Fruit fly (Drosophila melanogaster) whole organism, embryonic: Measurements from ENCODE around the gene CG14207.
A peak's percentile ranks its signal among the peaks of the same experiment; 100 is the strongest.

Experiments used
- CG10543 ChIP-seq: fragments of 200-800 bp; sonication (Bioruptor generic); optimal IDR thresholded peaks from 3 replicates; lab custom pipeline; 2017; ENCODE audit warnings: missing biosample characterization, mild to moderate bottlenecking, missing genetic modification characterization, moderate library complexity
- CG11085 ChIP-seq: fragments of 200-800 bp; sonication (Bioruptor generic); IDR thresholded peaks from 2 replicates; pipeline ENCODE4 v1.3.6; 2022; ENCODE audit warnings: missing biosample characterization, missing genetic modification characterization
- CG11504 ChIP-seq: fragments of 200-800 bp; sonication (Bioruptor generic); optimal IDR thresholded peaks from 3 replicates; lab custom pipeline; 2019; ENCODE audit warnings: missing biosample characterization, mild to moderate bottlenecking, missing genetic modification characterization, moderate library complexity
- CG11560 ChIP-seq: fragments of 200-800 bp; sonication (Bioruptor generic); IDR thresholded peaks from 3 replicates; pipeline ENCODE4 v1.3.6; 2022; ENCODE audit warnings: missing biosample characterization, missing genetic modification characterization
- CG12219 ChIP-seq: fragments of 200-800 bp; sonication (Bioruptor generic); optimal IDR thresholded peaks from 3 replicates; lab custom pipeline; 2018; ENCODE audit warnings: missing biosample characterization, mild to moderate bottlenecking, missing genetic modification characterization
- CG12769 ChIP-seq: fragments of 200-800 bp; sonication (Bioruptor generic); optimal IDR thresholded peaks from 2 replicates; lab custom pipeline; 2019; ENCODE audit warnings: missing biosample characterization, mild to moderate bottlenecking, missing genetic modification characterization, moderate library complexity
- CG13287 ChIP-seq: fragments of 200-800 bp; sonication (Bioruptor generic); IDR thresholded peaks from 2 replicates; pipeline ENCODE4 v1.3.6; 2022; ENCODE audit warnings: missing biosample characterization, missing genetic modification characterization; ENCODE audit not compliant: partially characterized antibody
- CG13296 ChIP-seq: fragments of 200-800 bp; sonication (Bioruptor generic); optimal IDR thresholded peaks from 3 replicates; lab custom pipeline; 2018; ENCODE audit warnings: missing biosample characterization, mild to moderate bottlenecking, missing genetic modification characterization
- CG13624 ChIP-seq: fragments of 200-800 bp; sonication (Bioruptor generic); optimal IDR thresholded peaks from 2 replicates; lab custom pipeline; 2016; ENCODE audit warnings: missing biosample characterization, missing genetic modification characterization
- CG13894 ChIP-seq: fragments of 200-800 bp; sonication (Bioruptor generic); optimal IDR thresholded peaks from 3 replicates; lab custom pipeline; 2018; ENCODE audit warnings: missing biosample characterization, mild to moderate bottlenecking, missing genetic modification characterization, moderate library complexity
- CG15601 ChIP-seq: fragments of 200-800 bp; sonication (Bioruptor generic); optimal IDR thresholded peaks from 3 replicates; lab custom pipeline; 2019; ENCODE audit warnings: missing biosample characterization, mild to moderate bottlenecking, missing genetic modification characterization, moderate library complexity
- CG33213 ChIP-seq: fragments of 200-800 bp; sonication (Bioruptor generic); optimal IDR thresholded peaks from 3 replicates; lab custom pipeline; 2016; ENCODE audit warnings: missing biosample characterization, missing genetic modification characterization
- CG3407 ChIP-seq: fragments of 200-800 bp; sonication (Bioruptor generic); optimal IDR thresholded peaks from 2 replicates; lab custom pipeline; 2018; ENCODE audit warnings: missing biosample characterization, mild to moderate bottlenecking, missing genetic modification characterization
- CG34224 ChIP-seq: fragments of 200-800 bp; sonication (Bioruptor generic); IDR thresholded peaks from 3 replicates; pipeline ENCODE4 v1.3.6; 2022; ENCODE audit warnings: missing biosample characterization, missing genetic modification characterization; ENCODE audit not compliant: partially characterized antibody
- CG4617 ChIP-seq: fragments of 200-800 bp; sonication (Bioruptor generic); optimal IDR thresholded peaks from 3 replicates; lab custom pipeline; 2016; ENCODE audit warnings: missing biosample characterization, missing genetic modification characterization, borderline replicate concordance
- CG6254 ChIP-seq: fragments of 200-800 bp; sonication (Bioruptor generic); optimal IDR thresholded peaks from 3 replicates; lab custom pipeline; 2017; ENCODE audit warnings: mild to moderate bottlenecking, missing biosample characterization, missing genetic modification reagents, missing genetic modification characterization
- CG6791 ChIP-seq: fragments of 200-800 bp; sonication (Bioruptor generic); IDR thresholded peaks from 3 replicates; pipeline ENCODE4 v1.3.6; 2022; ENCODE audit warnings: missing biosample characterization, missing genetic modification characterization; ENCODE audit not compliant: partially characterized antibody
- CG9797 ChIP-seq: fragments of 200-800 bp; sonication (Bioruptor generic); optimal IDR thresholded peaks from 3 replicates; lab custom pipeline; 2018; ENCODE audit warnings: missing biosample characterization, mild to moderate bottlenecking, missing genetic modification characterization
- CG9817 ChIP-seq: fragments of 200-800 bp; sonication (Bioruptor generic); optimal IDR thresholded peaks from 2 replicates; lab custom pipeline; 2018; ENCODE audit warnings: missing biosample characterization, mild to moderate bottlenecking, missing genetic modification characterization, moderate library complexity
- CHES-1-like ChIP-seq: fragments of 200-800 bp; sonication (Bioruptor generic); optimal IDR thresholded peaks from 2 replicates; lab custom pipeline; 2016; ENCODE audit warnings: missing biosample characterization, missing genetic modification characterization
- Dref ChIP-seq: fragments of 200-800 bp; sonication (Bioruptor generic); IDR thresholded peaks from 2 replicates; pipeline ENCODE4 v1.3.6; 2022; ENCODE audit warnings: missing biosample characterization, missing genetic modification characterization
- Med ChIP-seq: fragments of 200-800 bp; sonication (Bioruptor generic); peaks from one replicate; lab custom pipeline; 2016; ENCODE audit warnings: missing biosample characterization, missing genetic modification characterization, mild to moderate bottlenecking, inconsistent platforms, moderate library complexity
- Opbp ChIP-seq: fragments of 200-800 bp; sonication (Bioruptor generic); IDR thresholded peaks from 3 replicates; pipeline ENCODE4 v1.3.6; 2022; ENCODE audit warnings: missing biosample characterization, missing genetic modification characterization; ENCODE audit not compliant: partially characterized antibody
- PHDP ChIP-seq: fragments of 200-800 bp; sonication (Bioruptor generic); optimal IDR thresholded peaks from 3 replicates; lab custom pipeline; 2018; ENCODE audit warnings: missing biosample characterization, mild to moderate bottlenecking, missing genetic modification characterization, moderate library complexity
- Rfx ChIP-seq: fragments of 200-800 bp; sonication (Bioruptor generic); IDR thresholded peaks from 2 replicates; pipeline ENCODE4 v1.3.6; 2022; ENCODE audit warnings: missing biosample characterization, missing genetic modification characterization
- YL-1 ChIP-seq: fragments of 200-800 bp; sonication (Bioruptor generic); optimal IDR thresholded peaks from 3 replicates; lab custom pipeline; 2017; ENCODE audit warnings: missing biosample characterization, mild to moderate bottlenecking, missing genetic modification characterization
- aop ChIP-seq: fragments of 200-800 bp; sonication (Bioruptor generic); IDR thresholded peaks from 2 replicates; pipeline ENCODE4 v1.3.6; 2022; ENCODE audit warnings: missing biosample characterization, missing genetic modification characterization
- cas ChIP-seq: fragments of 200-800 bp; sonication (Bioruptor generic); IDR thresholded peaks from 2 replicates; pipeline ENCODE4 v1.3.6; 2022; ENCODE audit warnings: missing biosample characterization, missing genetic modification characterization
- chinmo ChIP-seq: fragments of 200-800 bp; sonication (Bioruptor generic); IDR thresholded peaks from 4 replicates; pipeline ENCODE4 v1.3.6; 2022; ENCODE audit warnings: missing biosample characterization, missing genetic modification characterization; ENCODE audit not compliant: partially characterized antibody
- crp ChIP-seq, 2 experiments: fragments of 200-800 bp; sonication (Bioruptor generic); optimal IDR thresholded peaks; 2 replicates in 1 of 2; 3 replicates in 1 of 2; lab custom pipeline; 2017; ENCODE audit warnings: missing biosample characterization in 2 of 2, missing genetic modification characterization in 2 of 2, mild to moderate bottlenecking in 1 of 2, moderate library complexity in 1 of 2
- grau ChIP-seq: fragments of 200-800 bp; optimal IDR thresholded peaks from 3 replicates; lab custom pipeline; 2019; ENCODE audit warnings: missing biosample characterization, mild to moderate bottlenecking, missing genetic modification characterization, moderate library complexity
- insv ChIP-seq, 2 experiments: fragments of 200-800 bp; sonication (Bioruptor generic); optimal IDR thresholded peaks; 3 replicates each; lab custom pipeline; 2016 to 2018; ENCODE audit warnings: missing biosample characterization in 2 of 2, missing genetic modification characterization in 2 of 2
- kah ChIP-seq: fragments of 200-800 bp; sonication (Bioruptor generic); optimal IDR thresholded peaks from 2 replicates; lab custom pipeline; 2018; ENCODE audit warnings: missing biosample characterization, mild to moderate bottlenecking, missing genetic modification characterization
- ken ChIP-seq: fragments of 200-800 bp; sonication (Bioruptor generic); IDR thresholded peaks from 3 replicates; pipeline ENCODE4 v1.3.6; 2022; ENCODE audit warnings: missing biosample characterization, missing genetic modification characterization
- maf-S ChIP-seq: fragments of 200-800 bp; sonication (Bioruptor generic); optimal IDR thresholded peaks from 2 replicates; lab custom pipeline; 2016; ENCODE audit warnings: missing biosample characterization, missing genetic modification characterization
- nerfin-2 ChIP-seq: fragments of 200-800 bp; sonication (Bioruptor generic); IDR thresholded peaks from 2 replicates; pipeline ENCODE4 v1.3.6; 2022; ENCODE audit warnings: missing biosample characterization, missing genetic modification characterization; ENCODE audit not compliant: partially characterized antibody
- nom ChIP-seq: fragments of 200-800 bp; sonication (Bioruptor generic); optimal IDR thresholded peaks from 2 replicates; lab custom pipeline; 2017; ENCODE audit warnings: missing biosample characterization, missing genetic modification characterization, mild to moderate bottlenecking, moderate library complexity, missing genetic modification reagents
- pan ChIP-seq, 4 experiments: fragments of >200 bp in 3 of 4; fragments of 200-800 bp in 1 of 4; sonication (Bioruptor generic) in 1 of 4; optimal IDR thresholded peaks in 3 of 4; IDR thresholded peaks in 1 of 4; 2 replicates each; pipeline versions ENCODE4 v1.3.6 to Lab custom; 2017 to 2022; ENCODE audit warnings: missing biosample characterization in 2 of 4, missing genetic modification characterization in 2 of 4, mixed read lengths in 1 of 4
- ro ChIP-seq: fragments of 200-800 bp; sonication (Bioruptor generic); IDR thresholded peaks from 2 replicates; pipeline ENCODE4 v1.3.6; 2022; ENCODE audit warnings: missing biosample characterization, missing genetic modification characterization
- row ChIP-seq: fragments of 200-800 bp; sonication (Bioruptor generic); IDR thresholded peaks from 3 replicates; pipeline ENCODE4 v1.3.6; 2022; ENCODE audit warnings: missing biosample characterization, missing genetic modification characterization
- sens ChIP-seq: fragments of 200-800 bp; sonication (Bioruptor generic); peaks from one replicate; lab custom pipeline; 2016; ENCODE audit warnings: missing biosample characterization, missing genetic modification characterization
- sima ChIP-seq: fragments of 200-800 bp; sonication (Bioruptor generic); optimal IDR thresholded peaks from 2 replicates; lab custom pipeline; 2016; ENCODE audit warnings: missing biosample characterization, missing genetic modification characterization
- sna ChIP-seq: fragments of 200-800 bp; sonication (Bioruptor generic); IDR thresholded peaks from 2 replicates; pipeline ENCODE4 v1.3.6; 2022; ENCODE audit warnings: missing biosample characterization, missing genetic modification characterization; ENCODE audit not compliant: partially characterized antibody
- sob ChIP-seq: fragments of 200-800 bp; sonication (Bioruptor generic); IDR thresholded peaks from 2 replicates; pipeline ENCODE4 v1.3.6; 2022; ENCODE audit warnings: missing biosample characterization, missing genetic modification characterization
- sr ChIP-seq: fragments of 200-800 bp; sonication (Bioruptor generic); IDR thresholded peaks from 3 replicates; pipeline ENCODE4 v1.3.6; 2022; ENCODE audit warnings: missing biosample characterization, missing genetic modification characterization
- sug ChIP-seq: fragments of 200-800 bp; optimal IDR thresholded peaks from 2 replicates; lab custom pipeline; 2019; ENCODE audit warnings: missing biosample characterization, mild to moderate bottlenecking, missing genetic modification characterization, moderate library complexity
- trem ChIP-seq: fragments of 200-800 bp; optimal IDR thresholded peaks from 3 replicates; lab custom pipeline; 2019; ENCODE audit warnings: missing biosample characterization, mild to moderate bottlenecking, missing genetic modification characterization, moderate library complexity
- zen2 ChIP-seq: fragments of 200-800 bp; sonication (Bioruptor generic); IDR thresholded peaks from 3 replicates; pipeline ENCODE4 v1.3.6; 2022; ENCODE audit warnings: missing biosample characterization, missing genetic modification characterization; ENCODE audit not compliant: partially characterized antibody

CG14207 gene

dm6 chrX:19601644-19602043, 3.4 kb upstream of the CG14207 start, which contains the start of gene CG14220 (continued):
- TF ChIP-seq YL-1 (GFP tag; lab: Kevin White, UChicago) (peak; percentile 63), row (GFP tag; lab: Robert Waterston, UW) (peak; percentile 39; the same call in 1 of the 3 replicates), CG12219 (no peak), pan (optimal IDR thresholded peaks at IDR 0.05; lab: Kevin White, UChicago) (no peak), pan (GFP tag; optimal IDR thresholded peaks at IDR 0.05 in 1 of 2, IDR thresholded peaks at IDR 0.05 in 1 of 2) (no peak), PHDP (tag; lab: Kevin White, UChicago) (peak; percentile 12), crp (GFP tag; optimal IDR thresholded peaks at IDR 0.05; lab: Kevin White, UChicago) (peak in 1 of 2 experiments; percentile 35), CG34224 (GFP tag; lab: Robert Waterston, UW) (peak; percentile 97), sob (0 out of 2 replicates have a peak, but pooled peaks have one; percentile 5), CG13894 (tag; lab: Kevin White, UChicago) (peak; percentile 40), CG11504 (tag; lab: Kevin White, UChicago) (peak; percentile 10), insv (GFP tag; optimal IDR thresholded peaks at IDR 0.05; lab: Kevin White, UChicago) (peak in 1 of 2 experiments; percentile 15), CG3407 (GFP tag; lab: Kevin White, UChicago) (no peak), maf-S (GFP tag; lab: Kevin White, UChicago) (no peak), CG13624 (peak; percentile 7), trem (tag; lab: Kevin White, UChicago) (peak; percentile 87), CG11560 (tag; lab: Robert Waterston, UW) (no peak), CG11085 (GFP tag; lab: Robert Waterston, UW) (no peak), sna (GFP tag; lab: Robert Waterston, UW) (peak; percentile 85), CG6791 (GFP tag; lab: Robert Waterston, UW) (peak; percentile 97), CG9797 (GFP tag; lab: Kevin White, UChicago) (peak; percentile 39), nerfin-2 (GFP tag; lab: Robert Waterston, UW) (peak; percentile 94), CG13296 (GFP tag; lab: Kevin White, UChicago) (peak; percentile 9), grau (tag; lab: Kevin White, UChicago) (peak; percentile 78), sens (GFP tag; lab: Kevin White, UChicago) (peak; percentile 70), sug (tag; lab: Kevin White, UChicago) (peak; percentile 28), ken (GFP tag; lab: Robert Waterston, UW) (no peak), aop (GFP tag; lab: Robert Waterston, UW) (no peak), CG33213 (GFP tag; lab: Kevin White, UChicago) (peak; percentile 64), cas (GFP tag; lab: Robert Waterston, UW) (no peak), nom (GFP tag; lab: Kevin White, UChicago) (peak; percentile 15), CG9817 (tag; lab: Kevin White, UChicago) (no peak), CG4617 (GFP tag; lab: Kevin White, UChicago) (peak; percentile 43), CG15601 (tag; lab: Kevin White, UChicago) (peak; percentile 2), CHES-1-like (GFP tag; lab: Kevin White, UChicago) (peak; percentile 10)

DNA sequence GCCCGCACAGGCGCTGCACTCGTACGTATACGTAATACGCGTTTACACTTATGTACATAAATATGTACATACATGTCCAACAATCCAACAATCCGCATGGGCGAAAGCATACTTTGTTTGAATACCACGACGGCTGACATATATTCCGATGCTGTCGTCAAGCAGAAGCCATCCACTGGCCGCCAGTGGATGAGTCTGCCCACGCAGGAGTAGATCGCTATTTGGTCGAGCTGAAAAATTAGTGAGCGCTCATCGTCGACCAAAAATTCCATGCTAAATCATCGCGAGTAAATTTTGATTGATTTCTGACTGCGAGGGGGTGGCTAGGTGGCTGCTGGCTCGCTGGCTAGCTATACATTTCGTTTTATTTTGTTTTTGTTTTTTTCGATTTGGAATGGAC, 2.5 kb upstream of the CG14207 start:
- TF ChIP-seq CG13287 (GFP tag; lab: Robert Waterston, UW) (0 out of 2 replicates have a peak, but pooled peaks have one; percentile 5), Med (peak; percentile 40), sr (peak; percentile 87), ro (GFP tag; lab: Robert Waterston, UW) (no peak), kah (GFP tag; lab: Kevin White, UChicago) (no peak), Opbp (GFP tag; lab: Robert Waterston, UW) (0 out of 3 replicates have a peak, but pooled peaks have one; percentile 25), chinmo (GFP tag; lab: Robert Waterston, UW) (0 out of 4 replicates have a peak, but pooled peaks have one; percentile 64), CG10543 (GFP tag; lab: Kevin White, UChicago) (peak; percentile 69), Dref (no peak), CG6254 (GFP tag; lab: Kevin White, UChicago) (no peak), sima (no peak), CG34224 (GFP tag; lab: Robert Waterston, UW) (peak; percentile 21; the same call in 1 of the 3 replicates), CG12769 (peak; percentile 38), Rfx (GFP tag; lab: Robert Waterston, UW) (peak; percentile 41; the same call in 1 of the 2 replicates), zen2 (no peak)
